Worm (Caenorhabditis elegans): ENCODE measurements around the gene dmsr-8.

Gene dmsr-8

ce11 chrV:10556362-10556761, 42.2 kb upstream of the dmsr-8 start:
- TF ChIP-seq mdl-1 (tag; optimal IDR thresholded peaks at IDR 0.05) (no peak), nhr-25 (tag; optimal IDR thresholded peaks at IDR 0.05) (no peak), unc-39 (tag; optimal IDR thresholded peaks at IDR 0.05) (no peak), nhr-237 (tag; optimal IDR thresholded peaks at IDR 0.05) (no peak), aly-2 (tag; optimal IDR thresholded peaks at IDR 0.05) (no peak), fkh-2 (tag; optimal IDR thresholded peaks at IDR 0.05) (no peak), nhr-43 (tag; optimal IDR thresholded peaks at IDR 0.05; ENCODE audit: poor library complexity, severe bottlenecking) (no peak), snpc-4 (tag; optimal IDR thresholded peaks at IDR 0.05) (no peak), fkh-10 (GFP tag; optimal IDR thresholded peaks at IDR 0.05) (no peak)

- TF ChIP-seq zag-1 (tag; optimal IDR thresholded peaks at IDR 0.05), result no peak
- TF ChIP-seq nhr-25 (tag; optimal IDR thresholded peaks at IDR 0.05), result no peak
- TF ChIP-seq nfya-1 (tag; optimal IDR thresholded peaks at IDR 0.05; ENCODE audit: insufficient read depth), result no peak
- TF ChIP-seq sea-2 (GFP tag; optimal IDR thresholded peaks at IDR 0.05), result no peak
- TF ChIP-seq skn-1 (tag; optimal IDR thresholded peaks at IDR 0.05), result no peak
- no peak for TF ChIP-seq ztf-4 (tag; optimal IDR thresholded peaks at IDR 0.05)
- no peak for TF ChIP-seq mml-1 (tag; optimal IDR thresholded peaks at IDR 0.05)
- TF ChIP-seq daf-12 (tag; optimal IDR thresholded peaks at IDR 0.05), result no peak
- no peak for TF ChIP-seq nhr-76 (tag; optimal IDR thresholded peaks at IDR 0.05)
- TF ChIP-seq pha-4 (tag; optimal IDR thresholded peaks at IDR 0.05), result no peak
- TF ChIP-seq aly-2 (tag; optimal IDR thresholded peaks at IDR 0.05), result no peak
- no peak for TF ChIP-seq hmg-11 (tag; optimal IDR thresholded peaks at IDR 0.05)
- no peak for TF ChIP-seq snpc-4 (tag; optimal IDR thresholded peaks at IDR 0.05)
- TF ChIP-seq ceh-28 (tag; optimal IDR thresholded peaks at IDR 0.05), result no peak
- no peak for TF ChIP-seq nhr-67 (tag; optimal IDR thresholded peaks at IDR 0.05)
- TF ChIP-seq ceh-16 (tag; optimal IDR thresholded peaks at IDR 0.05), result no peak
These were observed 41.1 kb upstream of the dmsr-8 start, which contains the start of gene F32G8.3 for ce11 chrV:10555239-10555638. Gene F32G8.3, minus strand, starts transcription at chrV:10555339.

- TF ChIP-seq jun-1 (tag; optimal IDR thresholded peaks at IDR 0.05), result no peak
- no peak for TF ChIP-seq mdl-1 (tag; optimal IDR thresholded peaks at IDR 0.05)
- no peak for TF ChIP-seq lsy-12 (tag; optimal IDR thresholded peaks at IDR 0.05)
- TF ChIP-seq pha-4 (tag; optimal IDR thresholded peaks at IDR 0.05), result no peak
- TF ChIP-seq nhr-25 (tag; optimal IDR thresholded peaks at IDR 0.05), result no peak
- TF ChIP-seq R02D3.7 (tag; optimal IDR thresholded peaks at IDR 0.05), result no peak
- no peak for TF ChIP-seq elt-1 (tag; optimal IDR thresholded peaks at IDR 0.05)
- no peak for TF ChIP-seq nhr-237 (tag; optimal IDR thresholded peaks at IDR 0.05)
- no peak for TF ChIP-seq mml-1 (tag; optimal IDR thresholded peaks at IDR 0.05)
These were observed 35.5 kb upstream of the dmsr-8 start, which contains the start of gene F32G8.2 for ce11 chrV:10549717-10550116. Gene F32G8.2, plus strand, starts transcription at chrV:10550017.

- TF ChIP-seq hmg-11 (tag; optimal IDR thresholded peaks at IDR 0.05) (no peak), skn-1 (tag; optimal IDR thresholded peaks at IDR 0.05) (no peak), mml-1 (tag; optimal IDR thresholded peaks at IDR 0.05) (no peak), elt-1 (tag; optimal IDR thresholded peaks at IDR 0.05) (no peak)
These were observed 34.8 kb upstream of the dmsr-8 start, which contains the start of gene srd-34 for ce11 chrV:10548981-10549380. Gene srd-34, minus strand, starts transcription at chrV:10549081.

ce11 chrV:10546749-10547148, 32.6 kb upstream of the dmsr-8 start, which contains the start of gene F25D1.5:
Gene F25D1.5, minus strand, starts transcription at chrV:10546783.
- TF ChIP-seq pha-4 (tag; optimal IDR thresholded peaks at IDR 0.05) (no peak), ZK546.5 (tag; optimal IDR thresholded peaks at IDR 0.05) (no peak), nhr-76 (tag; optimal IDR thresholded peaks at IDR 0.05) (no peak), snpc-4 (tag; optimal IDR thresholded peaks at IDR 0.05) (no peak), nhr-77 (tag; optimal IDR thresholded peaks at IDR 0.05) (peak; percentile 68), mml-1 (tag; optimal IDR thresholded peaks at IDR 0.05) (no peak), unc-62 (GFP tag; optimal IDR thresholded peaks at IDR 0.05) (no peak), ztf-11 (tag; optimal IDR thresholded peaks at IDR 0.05) (no peak), eor-1 (tag; optimal IDR thresholded peaks at IDR 0.05) (no peak), nhr-23 (tag; optimal IDR thresholded peaks at IDR 0.05) (no peak), elt-3 (tag; optimal IDR thresholded peaks at IDR 0.05) (no peak), pqm-1 (tag; optimal IDR thresholded peaks at IDR 0.05) (peak; percentile 17), zag-1 (tag; optimal IDR thresholded peaks at IDR 0.05) (no peak), R02D3.7 (tag; optimal IDR thresholded peaks at IDR 0.05) (no peak), jun-1 (tag; optimal IDR thresholded peaks at IDR 0.05) (no peak), lin-39 (tag; optimal IDR thresholded peaks at IDR 0.05) (no peak), nhr-12 (tag; optimal IDR thresholded peaks at IDR 0.05) (no peak), nhr-28 (tag; optimal IDR thresholded peaks at IDR 0.05) (peak; percentile 47), nhr-25 (tag; optimal IDR thresholded peaks at IDR 0.05) (no peak), tbx-2 (tag; optimal IDR thresholded peaks at IDR 0.05) (no peak), nhr-11 (tag; optimal IDR thresholded peaks at IDR 0.05) (no peak), skn-1 (tag; optimal IDR thresholded peaks at IDR 0.05) (no peak), fkh-10 (GFP tag; optimal IDR thresholded peaks at IDR 0.05) (no peak), egl-5 (tag; optimal IDR thresholded peaks at IDR 0.05) (no peak), fkh-2 (tag; optimal IDR thresholded peaks at IDR 0.05) (no peak), nhr-67 (tag; optimal IDR thresholded peaks at IDR 0.05) (no peak), ceh-28 (tag; optimal IDR thresholded peaks at IDR 0.05) (no peak), elt-2 (tag; optimal IDR thresholded peaks at IDR 0.05) (peak; percentile 37)
